Worm (Caenorhabditis elegans) whole organism, late embryonic: ENCODE results near the gene C07A9.5.

Source experiments
- ahr-1 ChIP-seq: sonication (generic microtip); optimal IDR thresholded peaks from 2 replicates; lab custom pipeline; 2016; ENCODE audit warnings: missing genetic modification characterization, missing compliant biosample characterization
- ceh-6 ChIP-seq: fragments of 200-800 bp; sonication (Bioruptor generic); optimal IDR thresholded peaks from 2 replicates; lab custom pipeline; 2018; ENCODE audit warnings: mild to moderate bottlenecking, missing genetic modification characterization, missing compliant biosample characterization
- elt-2 ChIP-seq: sonication (generic microtip); optimal IDR thresholded peaks from 2 replicates; lab custom pipeline; 2016; ENCODE audit warnings: missing genetic modification reagents, missing genetic modification characterization, missing compliant biosample characterization
- fkh-10 ChIP-seq: fragments of 150-350 bp; optimal IDR thresholded peaks from 2 replicates; lab custom pipeline; 2014; ENCODE audit warnings: missing biosample characterization, missing genetic modification reagents, missing genetic modification characterization
- gmeb-2 ChIP-seq: sonication (generic microtip); optimal IDR thresholded peaks from 2 replicates; lab custom pipeline; 2016; ENCODE audit warnings: missing genetic modification characterization, inconsistent platforms, missing compliant biosample characterization
- hlh-30 ChIP-seq: sonication (generic microtip); optimal IDR thresholded peaks from 2 replicates; lab custom pipeline; 2017; ENCODE audit warnings: antibody characterized with exemption, missing genetic modification characterization, missing compliant biosample characterization; ENCODE audit not compliant: insufficient read depth
- lin-11 ChIP-seq: fragments of 200-800 bp; sonication (Bioruptor generic); optimal IDR thresholded peaks from 2 replicates; lab custom pipeline; 2018; ENCODE audit warnings: mild to moderate bottlenecking, missing genetic modification characterization, missing compliant biosample characterization
- nhr-11 ChIP-seq: fragments of 150-350 bp; optimal IDR thresholded peaks from 2 replicates; lab custom pipeline; 2014; ENCODE audit warnings: missing biosample characterization, missing genetic modification characterization
- pha-4 ChIP-seq: fragments of 150-350 bp; optimal IDR thresholded peaks from 2 replicates; lab custom pipeline; 2018; ENCODE audit warnings: missing biosample characterization, missing genetic modification reagents, missing genetic modification characterization
- rnt-1 ChIP-seq: sonication (generic microtip); optimal IDR thresholded peaks from 2 replicates; lab custom pipeline; 2016; ENCODE audit warnings: missing genetic modification characterization, missing compliant biosample characterization
- tbx-7 ChIP-seq: sonication (generic microtip); optimal IDR thresholded peaks from 2 replicates; lab custom pipeline; 2016; ENCODE audit warnings: missing genotype, missing genetic modification characterization, missing compliant biosample characterization
- ztf-16 ChIP-seq: sonication (generic microtip); optimal IDR thresholded peaks from 2 replicates; lab custom pipeline; 2017; ENCODE audit warnings: missing genetic modification characterization, missing compliant biosample characterization

DNA sequence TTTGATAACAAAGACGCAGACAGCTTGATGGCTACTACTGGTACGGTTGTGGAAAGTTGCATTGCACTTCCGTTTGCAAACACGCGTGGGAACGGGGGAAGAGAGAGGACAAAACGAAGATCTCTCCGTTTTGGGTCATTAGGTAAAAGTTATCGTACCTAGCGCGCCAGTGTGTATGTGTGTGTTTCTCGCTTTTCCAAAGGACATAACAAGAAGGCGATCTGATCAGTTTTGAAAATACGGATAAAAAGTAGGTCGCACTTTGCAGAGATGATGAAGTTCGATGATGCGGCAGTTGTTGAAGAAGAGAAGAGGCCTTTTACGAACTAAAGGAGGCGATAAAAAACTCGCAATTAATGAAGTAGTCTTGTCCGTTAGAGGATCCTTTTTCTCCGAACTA lies 37.5 kb downstream of the C07A9.5 start:
- TF ChIP-seq hlh-30 (tag; lab: Kevin White, UChicago) (no peak), gmeb-2 (tag; lab: Kevin White, UChicago) (no peak), rnt-1 (tag; lab: Kevin White, UChicago) (no peak), lin-11 (tag; lab: Kevin White, UChicago) (no peak), fkh-10 (GFP tag; lab: Kevin White, UChicago) (no peak), pha-4 (tag; lab: Kevin White, UChicago) (no peak), ahr-1 (no peak), tbx-7 (tag; lab: Kevin White, UChicago) (no peak), ztf-16 (tag; lab: Kevin White, UChicago) (no peak), elt-2 (no peak), ceh-6 (GFP tag; lab: Kevin White, UChicago) (no peak), nhr-11 (no peak)
